Worm (Caenorhabditis elegans): ENCODE measurements around the gene ddo-1.

DNA sequence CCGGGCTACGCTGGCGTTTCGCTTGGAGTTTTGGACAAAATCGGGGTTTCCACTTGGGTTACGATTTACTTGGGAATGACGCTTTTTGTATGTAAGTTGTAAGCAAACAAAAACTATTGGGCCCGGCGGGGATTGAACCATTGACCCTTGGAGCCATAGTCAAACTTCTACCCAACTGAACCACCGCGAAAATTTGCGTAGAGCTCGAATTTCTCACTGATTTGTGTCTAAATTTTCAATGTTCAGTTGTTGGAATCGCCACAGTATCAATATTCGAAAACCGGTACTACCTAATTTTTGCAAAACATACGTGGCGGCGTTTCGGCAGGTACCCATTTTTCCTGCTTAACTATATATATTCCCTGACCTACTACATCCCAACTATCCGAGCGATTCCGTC lies 9.3 kb downstream of the ddo-1 start:
- TF ChIP-seq snpc-4 (tag; optimal IDR thresholded peaks at IDR 0.05): no peak
- no peak for TF ChIP-seq lin-13 (tag; optimal IDR thresholded peaks at IDR 0.05)
- TF ChIP-seq unc-62 (GFP tag; optimal IDR thresholded peaks at IDR 0.05): no peak
- TF ChIP-seq blmp-1 (tag; optimal IDR thresholded peaks at IDR 0.05): no peak
- no peak for TF ChIP-seq mep-1 (tag; optimal IDR thresholded peaks at IDR 0.05)

Measured in whole organism, mixed stage, embryonic.